Worm (Caenorhabditis elegans) whole organism, young adult: Measurements from ENCODE around the gene nhr-171.

Experiments
- B0035.1 ChIP-seq: sonication (generic microtip); optimal IDR thresholded peaks from 2 replicates; lab custom pipeline; 2016; ENCODE audit warnings: missing genetic modification characterization, mild to moderate bottlenecking, missing compliant biosample characterization, missing genotype, missing genetic modification reagents
- B0261.1 ChIP-seq: sonication (generic microtip); optimal IDR thresholded peaks from 2 replicates; lab custom pipeline; 2016; ENCODE audit warnings: mild to moderate bottlenecking, missing genetic modification characterization, moderate library complexity, missing compliant biosample characterization
- F37B4.10 ChIP-seq: fragments of 200-800 bp; sonication (Bioruptor generic); IDR thresholded peaks from 2 replicates; pipeline ENCODE4 v1.3.6; 2022; ENCODE audit warnings: missing genetic modification characterization, missing compliant biosample characterization
- F52B5.7 ChIP-seq: sonication (generic microtip); optimal IDR thresholded peaks from 2 replicates; lab custom pipeline; 2016; ENCODE audit warnings: mild to moderate bottlenecking, missing genetic modification characterization, missing compliant biosample characterization
- F57C9.4 ChIP-seq: sonication (generic microtip); optimal IDR thresholded peaks from 2 replicates; lab custom pipeline; 2017; ENCODE audit warnings: mild to moderate bottlenecking, missing genetic modification characterization, missing compliant biosample characterization
- K11D2.4 ChIP-seq: fragments of 200-800 bp; sonication (Bioruptor generic); IDR thresholded peaks from 2 replicates; pipeline ENCODE4 v1.3.6; 2022; ENCODE audit warnings: missing genetic modification reagents, missing genetic modification characterization, missing compliant biosample characterization
- Y53F4B.3 ChIP-seq: fragments of 200-800 bp; sonication (Bioruptor generic); IDR thresholded peaks from 2 replicates; pipeline ENCODE4 v1.3.6; 2022; ENCODE audit warnings: missing genetic modification reagents, missing genetic modification characterization, missing compliant biosample characterization
- Y56A3A.18 ChIP-seq: fragments of 200-800 bp; sonication (Bioruptor generic); IDR thresholded peaks from 2 replicates; pipeline ENCODE4 v1.3.6; 2022; ENCODE audit warnings: missing genetic modification reagents, missing genetic modification characterization, missing compliant biosample characterization
- Y79H2A.3 ChIP-seq: fragments of 200-800 bp; sonication (Bioruptor generic); conservative IDR thresholded peaks from 2 replicates; pipeline ENCODE4 v1.3.6; 2022; ENCODE audit warnings: missing genetic modification reagents, missing genetic modification characterization, missing compliant biosample characterization
- aptf-2 ChIP-seq: fragments of 200-800 bp; sonication (Bioruptor generic); conservative IDR thresholded peaks from 2 replicates; pipeline ENCODE4 v1.3.6; 2022; ENCODE audit warnings: missing genetic modification reagents, missing genetic modification characterization, missing compliant biosample characterization
- attf-5 ChIP-seq: fragments of 200-800 bp; sonication (Bioruptor generic); optimal IDR thresholded peaks from 2 replicates; lab custom pipeline; 2018; ENCODE audit warnings: mild to moderate bottlenecking, missing genetic modification characterization, missing compliant biosample characterization
- bed-2 ChIP-seq: fragments of 200-800 bp; sonication (Bioruptor generic); IDR thresholded peaks from 2 replicates; pipeline ENCODE4 v1.3.6; 2022; ENCODE audit warnings: missing genetic modification reagents, missing genetic modification characterization, missing compliant biosample characterization
- cebp-2 ChIP-seq: fragments of 200-800 bp; sonication (Bioruptor generic); IDR thresholded peaks from 2 replicates; pipeline ENCODE4 v1.3.6; 2022; ENCODE audit warnings: missing genetic modification characterization, missing compliant biosample characterization
- ceh-100 ChIP-seq: fragments of 200-800 bp; sonication (Bioruptor generic); IDR thresholded peaks from 2 replicates; pipeline ENCODE4 v1.3.6; 2022; ENCODE audit warnings: missing genetic modification reagents, missing genetic modification characterization, missing compliant biosample characterization
- ceh-40 ChIP-seq: fragments of 200-800 bp; sonication (Bioruptor generic); IDR thresholded peaks from 2 replicates; pipeline ENCODE4 v1.3.6; 2022; ENCODE audit warnings: missing genetic modification characterization, missing compliant biosample characterization
- ceh-58 ChIP-seq: fragments of 200-800 bp; sonication (Bioruptor generic); IDR thresholded peaks from 2 replicates; pipeline ENCODE4 v1.3.6; 2022; ENCODE audit warnings: missing genetic modification characterization, missing compliant biosample characterization
- ceh-79 ChIP-seq: sonication (generic microtip); optimal IDR thresholded peaks from 2 replicates; lab custom pipeline; 2017; ENCODE audit warnings: mild to moderate bottlenecking, missing genetic modification characterization, missing compliant biosample characterization
- dox-1 ChIP-seq: fragments of 200-800 bp; sonication (Bioruptor generic); IDR thresholded peaks from 2 replicates; pipeline ENCODE4 v1.3.6; 2022; ENCODE audit warnings: missing genetic modification reagents, missing genetic modification characterization, missing compliant biosample characterization
- efl-1 ChIP-seq: fragments of 150-350 bp; optimal IDR thresholded peaks from 2 replicates; lab custom pipeline; 2014; ENCODE audit warnings: missing biosample characterization, missing genetic modification reagents, missing genetic modification characterization
- egl-44 ChIP-seq: fragments of 200-800 bp; sonication (Bioruptor generic); IDR thresholded peaks from 2 replicates; pipeline ENCODE4 v1.3.6; 2022; ENCODE audit warnings: missing genetic modification reagents, missing genetic modification characterization, missing compliant biosample characterization
- egrh-3 ChIP-seq: fragments of 200-800 bp; sonication (Bioruptor generic); IDR thresholded peaks from 2 replicates; pipeline ENCODE4 v1.3.6; 2022; ENCODE audit warnings: missing genetic modification reagents, missing genetic modification characterization, missing compliant biosample characterization
- ets-4 ChIP-seq: fragments of 200-800 bp; sonication (Bioruptor generic); optimal IDR thresholded peaks from 2 replicates; lab custom pipeline; 2018; ENCODE audit warnings: mild to moderate bottlenecking, missing genetic modification characterization, missing compliant biosample characterization
- fkh-3 ChIP-seq: sonication (generic microtip); optimal IDR thresholded peaks from 2 replicates; lab custom pipeline; 2016; ENCODE audit warnings: mild to moderate bottlenecking, missing genetic modification characterization, missing compliant biosample characterization
- hmg-1.2 ChIP-seq: fragments of 200-800 bp; sonication (Bioruptor generic); IDR thresholded peaks from 2 replicates; pipeline ENCODE4 v1.3.6; 2022; ENCODE audit warnings: missing genetic modification reagents, missing genetic modification characterization, missing compliant biosample characterization
- hmg-20 ChIP-seq: fragments of 200-800 bp; sonication (Bioruptor generic); IDR thresholded peaks from 2 replicates; pipeline ENCODE4 v1.3.6; 2022; ENCODE audit warnings: missing genetic modification reagents, missing genetic modification characterization, missing compliant biosample characterization
- hrde-1 ChIP-seq: sonication (generic microtip); optimal IDR thresholded peaks from 2 replicates; lab custom pipeline; 2016; ENCODE audit warnings: missing genetic modification characterization, mild to moderate bottlenecking, missing compliant biosample characterization, moderate library complexity, missing genotype, missing genetic modification reagents, borderline replicate concordance
- lir-1 ChIP-seq: fragments of 200-800 bp; sonication (Bioruptor generic); conservative IDR thresholded peaks from 2 replicates; pipeline ENCODE4 v1.3.6; 2022; ENCODE audit warnings: missing genetic modification reagents, missing genetic modification characterization, missing compliant biosample characterization
- nhr-27 ChIP-seq: fragments of 200-800 bp; sonication (Bioruptor generic); optimal IDR thresholded peaks from 2 replicates; lab custom pipeline; 2018; ENCODE audit warnings: mild to moderate bottlenecking, missing genetic modification characterization, moderate library complexity, missing compliant biosample characterization
- nhr-90 ChIP-seq: sonication (generic microtip); optimal IDR thresholded peaks from 2 replicates; lab custom pipeline; 2016; ENCODE audit warnings: missing genotype, mild to moderate bottlenecking, missing genetic modification characterization, missing compliant biosample characterization
- pbrm-1 ChIP-seq: fragments of 200-800 bp; sonication (Bioruptor generic); IDR thresholded peaks from 2 replicates; pipeline ENCODE4 v1.3.6; 2022; ENCODE audit warnings: missing genetic modification reagents, missing genetic modification characterization, missing compliant biosample characterization
- rcor-1 ChIP-seq: fragments of 200-800 bp; sonication (Bioruptor generic); IDR thresholded peaks from 2 replicates; pipeline ENCODE4 v1.3.6; 2022; ENCODE audit warnings: missing genetic modification reagents, missing genetic modification characterization, missing compliant biosample characterization
- rec-8 ChIP-seq, 2 experiments: sonication (generic microtip); optimal IDR thresholded peaks; 2 replicates each; lab custom pipeline; 2016; ENCODE audit warnings: mild to moderate bottlenecking in 2 of 2, missing genetic modification characterization in 2 of 2, missing genetic modification reagents in 2 of 2, missing genotype in 2 of 2, missing biosample characterization in 1 of 2, missing compliant biosample characterization in 1 of 2, moderate library complexity in 1 of 2
- sdz-38 ChIP-seq: sonication (generic microtip); optimal IDR thresholded peaks from 2 replicates; lab custom pipeline; 2016; ENCODE audit warnings: missing genotype, missing genetic modification characterization, missing compliant biosample characterization
- sea-2 ChIP-seq: fragments of 200-800 bp; sonication (Bioruptor generic); IDR thresholded peaks from 2 replicates; pipeline ENCODE4 v1.3.6; 2022; ENCODE audit warnings: missing genetic modification characterization, missing compliant biosample characterization
- tbx-9 ChIP-seq: sonication (generic microtip); optimal IDR thresholded peaks from 2 replicates; lab custom pipeline; 2016; ENCODE audit warnings: borderline replicate concordance, missing genetic modification characterization, inconsistent platforms, missing compliant biosample characterization
- zfh-2 ChIP-seq: fragments of 200-800 bp; sonication (Bioruptor generic); conservative IDR thresholded peaks from 2 replicates; pipeline ENCODE4 v1.3.6; 2022; ENCODE audit warnings: missing genetic modification reagents, missing genetic modification characterization, missing compliant biosample characterization
- zim-3 ChIP-seq: sonication (generic microtip); optimal IDR thresholded peaks from 2 replicates; lab custom pipeline; 2017; ENCODE audit warnings: mild to moderate bottlenecking, missing genetic modification characterization, moderate library complexity, missing compliant biosample characterization
- ztf-22 ChIP-seq: fragments of 200-800 bp; sonication (Bioruptor generic); optimal IDR thresholded peaks from 2 replicates; lab custom pipeline; 2018; ENCODE audit warnings: mild to moderate bottlenecking, missing genetic modification characterization, moderate library complexity, missing compliant biosample characterization
- ztf-26 ChIP-seq: sonication (generic microtip); optimal IDR thresholded peaks from 2 replicates; lab custom pipeline; 2017; ENCODE audit warnings: missing genetic modification characterization, missing compliant biosample characterization
- ztf-3 ChIP-seq: fragments of 200-800 bp; sonication (Bioruptor generic); optimal IDR thresholded peaks from 2 replicates; lab custom pipeline; 2018; ENCODE audit warnings: mild to moderate bottlenecking, missing genetic modification characterization, missing compliant biosample characterization

nhr-171 gene

DNA sequence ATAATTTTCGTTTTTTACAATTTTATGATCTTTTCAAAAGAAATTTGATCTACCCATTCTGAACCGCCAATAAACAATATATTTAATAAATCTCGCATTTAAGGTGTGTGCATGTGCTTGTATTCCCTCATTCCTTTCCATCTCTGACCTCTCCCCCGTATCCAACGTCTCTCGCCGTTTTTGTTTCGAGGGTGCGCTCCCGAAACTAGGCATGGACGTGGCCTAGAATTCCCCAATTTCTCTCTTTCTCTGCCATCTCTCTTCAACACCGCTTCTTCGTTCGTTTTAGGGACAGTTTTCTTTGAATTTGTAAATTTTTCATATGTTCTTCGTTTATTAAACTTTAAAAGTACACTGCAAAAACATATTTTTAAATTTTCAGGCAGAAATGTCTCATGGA is 46.1 kb upstream of the nhr-171 start, which contains the start of gene F25E5.1 (continued):
- TF ChIP-seq B0035.1 (tag; lab: Kevin White, UChicago) (no peak), Y53F4B.3 (GFP tag; lab: Robert Waterston, UW) (no peak), hmg-1.2 (GFP tag; lab: Robert Waterston, UW) (peak; percentile 69), attf-5 (GFP tag; lab: Kevin White, UChicago) (peak; percentile 91), hmg-20 (GFP tag; lab: Robert Waterston, UW) (0 out of 2 replicates have a peak, but pooled peaks have one; percentile 24)

DNA sequence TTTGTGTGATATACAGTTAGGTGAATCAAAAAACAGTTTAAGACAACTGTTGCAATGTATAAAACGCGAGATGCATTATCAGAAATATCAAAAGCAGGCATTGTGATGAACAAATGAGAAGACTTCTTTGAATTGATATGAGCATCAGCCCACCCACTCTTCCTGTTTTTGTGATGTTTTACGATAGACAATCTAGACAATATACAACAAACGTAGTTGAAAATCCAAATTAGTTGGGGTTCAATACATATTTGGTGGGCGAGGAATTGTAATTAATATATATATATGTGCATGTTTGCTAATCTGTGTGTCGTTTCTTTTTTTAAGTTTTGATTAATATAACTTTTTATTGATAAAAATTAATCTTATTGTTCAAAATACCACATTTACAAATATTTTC is 38.8 kb upstream of the nhr-171 start, which contains the start of gene str-28:
Gene str-28 (minus strand): TSS at position 101 of the 400 bp plus-strand sequence.
- TF ChIP-seq aptf-2 (GFP tag; lab: Robert Waterston, UW) (no peak), ceh-40 (GFP tag; lab: Robert Waterston, UW) (no peak), egl-44 (GFP tag; lab: Robert Waterston, UW) (no peak), ets-4 (GFP tag; lab: Kevin White, UChicago) (no peak), hrde-1 (tag; lab: Kevin White, UChicago) (no peak), Y56A3A.18 (no peak), F52B5.7 (no peak), attf-5 (GFP tag; lab: Kevin White, UChicago) (no peak), fkh-3 (no peak), sdz-38 (tag; lab: Kevin White, UChicago) (no peak), ztf-3 (GFP tag; lab: Kevin White, UChicago) (no peak), ceh-79 (no peak)

DNA sequence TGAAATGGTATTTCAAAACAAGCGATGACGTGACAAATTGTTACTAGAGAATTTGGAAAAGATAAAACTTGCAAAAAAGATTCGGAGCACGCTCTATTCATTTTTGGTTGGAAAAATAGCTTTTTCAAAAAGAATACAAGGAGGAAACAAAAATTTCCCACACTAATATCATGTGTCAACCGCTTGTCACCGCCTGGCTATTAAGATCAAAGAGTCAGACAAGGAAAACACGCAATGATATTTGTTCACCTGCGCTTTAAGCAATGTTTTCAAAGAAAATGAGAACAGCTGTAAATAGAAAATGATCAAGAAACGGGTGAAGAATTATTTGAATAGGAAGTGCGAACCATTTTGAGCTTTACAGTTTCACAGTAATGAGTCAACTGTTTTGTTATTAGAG is 34.8 kb upstream of the nhr-171 start, which contains the start of gene srh-125:
Gene srh-125 (minus strand): TSS at position 101 of the 400 bp plus-strand sequence.
- TF ChIP-seq egrh-3: no peak
- no peak for TF ChIP-seq tbx-9
- TF ChIP-seq zim-3: no peak
- no peak for TF ChIP-seq rec-8 (tag; optimal IDR thresholded peaks at IDR 0.05; lab: Kevin White, UChicago)
- TF ChIP-seq sea-2 (GFP tag; lab: Robert Waterston, UW): no peak
- TF ChIP-seq aptf-2 (GFP tag; lab: Robert Waterston, UW): no peak
- no peak for TF ChIP-seq F57C9.4 (tag; lab: Kevin White, UChicago)
- TF ChIP-seq cebp-2: no peak
- no peak for TF ChIP-seq nhr-27 (tag; lab: Kevin White, UChicago)

DNA sequence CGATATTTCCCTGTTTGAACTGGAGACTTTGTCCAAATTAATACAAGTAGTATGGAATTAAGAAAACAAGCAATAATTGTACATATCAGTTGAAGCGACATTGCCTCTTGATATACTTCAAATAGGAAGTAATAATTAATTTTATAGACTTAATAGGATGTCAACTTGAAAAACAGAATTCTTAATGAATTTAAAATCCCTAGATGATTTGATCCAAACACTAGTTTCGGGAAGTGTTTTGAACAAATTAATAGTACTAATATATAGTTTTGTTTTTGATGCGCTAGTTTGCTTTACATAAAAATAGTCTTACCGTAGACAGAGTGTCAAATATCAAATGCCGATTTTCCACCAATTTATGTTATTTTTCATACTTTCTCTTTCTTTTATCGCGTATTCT is 33.2 kb upstream of the nhr-171 start, which contains the start of gene str-190:
Gene str-190 (minus strand): TSS at position 101 of the 400 bp plus-strand sequence.
- TF ChIP-seq efl-1 (GFP tag; lab: Kevin White, UChicago) (no peak), K11D2.4 (GFP tag; lab: Robert Waterston, UW) (no peak), ceh-58 (GFP tag; lab: Robert Waterston, UW) (no peak), B0261.1 (no peak), pbrm-1 (GFP tag; lab: Robert Waterston, UW) (no peak), dox-1 (GFP tag; lab: Robert Waterston, UW) (no peak), ceh-79 (no peak), bed-2 (GFP tag; lab: Robert Waterston, UW) (no peak), ztf-22 (GFP tag; lab: Kevin White, UChicago) (no peak), zfh-2 (GFP tag; lab: Robert Waterston, UW) (no peak), Y79H2A.3 (GFP tag; lab: Robert Waterston, UW) (no peak), ztf-26 (tag; lab: Kevin White, UChicago) (no peak), F37B4.10 (GFP tag; lab: Robert Waterston, UW) (no peak), rcor-1 (GFP tag; lab: Robert Waterston, UW) (no peak), ceh-100 (no peak), nhr-90 (tag; lab: Kevin White, UChicago) (no peak), lir-1 (GFP tag; lab: Robert Waterston, UW) (no peak)
